Fruit fly (Drosophila melanogaster) whole organism, embryonic: Measurements from ENCODE around the gene Dmtn.

Experiments used
- B-H2 ChIP-seq: fragments of 200-800 bp; sonication (Bioruptor generic); optimal IDR thresholded peaks from 2 replicates; lab custom pipeline; 2018; ENCODE audit warnings: missing biosample characterization, mild to moderate bottlenecking, missing genetic modification characterization
- CG10147 ChIP-seq: fragments of 200-800 bp; sonication (Bioruptor generic); optimal IDR thresholded peaks from 2 replicates; lab custom pipeline; 2019; ENCODE audit warnings: missing biosample characterization, mild to moderate bottlenecking, missing genetic modification characterization, moderate library complexity
- CG11398 ChIP-seq: fragments of 200-800 bp; sonication (Bioruptor generic); optimal IDR thresholded peaks from 2 replicates; lab custom pipeline; 2016; ENCODE audit warnings: missing biosample characterization, missing genetic modification characterization
- CG13624 ChIP-seq: fragments of 200-800 bp; sonication (Bioruptor generic); optimal IDR thresholded peaks from 2 replicates; lab custom pipeline; 2016; ENCODE audit warnings: missing biosample characterization, missing genetic modification characterization
- CG13894 ChIP-seq: fragments of 200-800 bp; sonication (Bioruptor generic); optimal IDR thresholded peaks from 3 replicates; lab custom pipeline; 2018; ENCODE audit warnings: missing biosample characterization, mild to moderate bottlenecking, missing genetic modification characterization, moderate library complexity
- CG14667 ChIP-seq: fragments of 200-800 bp; sonication (Bioruptor generic); IDR thresholded peaks from 2 replicates; pipeline ENCODE4 v1.3.6; 2022; ENCODE audit warnings: missing biosample characterization, missing genetic modification characterization
- CG18476 ChIP-seq: fragments of 200-800 bp; sonication (Bioruptor generic); optimal IDR thresholded peaks from 2 replicates; lab custom pipeline; 2016; ENCODE audit warnings: missing biosample characterization, mild to moderate bottlenecking, missing genetic modification characterization
- CG18764 ChIP-seq: fragments of 200-800 bp; sonication (Bioruptor generic); optimal IDR thresholded peaks from 3 replicates; lab custom pipeline; 2016; ENCODE audit warnings: missing biosample characterization, missing genetic modification characterization
- CG31365 ChIP-seq: fragments of 200-800 bp; sonication (Bioruptor generic); optimal IDR thresholded peaks from 2 replicates; lab custom pipeline; 2018; ENCODE audit warnings: missing biosample characterization, mild to moderate bottlenecking, missing genetic modification characterization
- CG3163 ChIP-seq: fragments of 200-800 bp; sonication (Bioruptor generic); optimal IDR thresholded peaks from 3 replicates; lab custom pipeline; 2016; ENCODE audit warnings: missing biosample characterization, missing genetic modification characterization
- CG3281 ChIP-seq: fragments of 200-800 bp; sonication (Bioruptor generic); optimal IDR thresholded peaks from 3 replicates; lab custom pipeline; 2017; ENCODE audit warnings: missing biosample characterization, mild to moderate bottlenecking, missing genetic modification characterization
- CG33557 ChIP-seq: fragments of 200-800 bp; sonication (Bioruptor generic); optimal IDR thresholded peaks from 2 replicates; lab custom pipeline; 2019; ENCODE audit warnings: missing biosample characterization, mild to moderate bottlenecking, missing genetic modification characterization, moderate library complexity
- CG4730 ChIP-seq: fragments of 200-800 bp; sonication (Bioruptor generic); IDR thresholded peaks from 2 replicates; pipeline ENCODE4 v1.3.6; 2022; ENCODE audit warnings: missing biosample characterization, missing genetic modification characterization
- CG7928 ChIP-seq: fragments of 200-800 bp; sonication (Bioruptor generic); optimal IDR thresholded peaks from 2 replicates; lab custom pipeline; 2017; ENCODE audit warnings: missing biosample characterization, mild to moderate bottlenecking, missing genetic modification characterization
- CG8765 ChIP-seq: fragments of 200-800 bp; sonication (Bioruptor generic); IDR thresholded peaks from 2 replicates; pipeline ENCODE4 v1.3.6; 2022; ENCODE audit warnings: missing biosample characterization, missing genetic modification characterization
- CG9609 ChIP-seq: fragments of 200-800 bp; sonication (Bioruptor generic); optimal IDR thresholded peaks from 3 replicates; lab custom pipeline; 2016; ENCODE audit warnings: missing biosample characterization, missing genetic modification characterization
- CHES-1-like ChIP-seq: fragments of 200-800 bp; sonication (Bioruptor generic); optimal IDR thresholded peaks from 2 replicates; lab custom pipeline; 2016; ENCODE audit warnings: missing biosample characterization, missing genetic modification characterization
- Drgx ChIP-seq: fragments of 200-800 bp; sonication (Bioruptor generic); IDR thresholded peaks from 2 replicates; pipeline ENCODE4 v1.3.6; 2022; ENCODE audit warnings: missing biosample characterization, missing genetic modification characterization
- Hmr ChIP-seq: fragments of 200-800 bp; sonication (Bioruptor generic); optimal IDR thresholded peaks from 3 replicates; lab custom pipeline; 2017; ENCODE audit warnings: mild to moderate bottlenecking, missing biosample characterization, missing genetic modification reagents, missing genetic modification characterization
- Jarid2 ChIP-seq: fragments of 200-800 bp; sonication (Bioruptor generic); optimal IDR thresholded peaks from 3 replicates; lab custom pipeline; 2017; ENCODE audit warnings: mild to moderate bottlenecking, missing biosample characterization, missing genetic modification reagents, missing genetic modification characterization
- Kr ChIP-seq: fragments of 200-800 bp; sonication (Bioruptor generic); optimal IDR thresholded peaks from 2 replicates; lab custom pipeline; 2017; ENCODE audit warnings: missing biosample characterization, mild to moderate bottlenecking, missing genetic modification characterization
- Lhr ChIP-seq: fragments of 200-800 bp; sonication (Bioruptor generic); optimal IDR thresholded peaks from 3 replicates; lab custom pipeline; 2017; ENCODE audit warnings: mild to moderate bottlenecking, missing biosample characterization, missing genetic modification reagents, missing genetic modification characterization
- MBD-R2 ChIP-seq: fragments of 200-800 bp; sonication (Bioruptor generic); IDR thresholded peaks from 2 replicates; pipeline ENCODE4 v1.3.6; 2022; ENCODE audit warnings: missing biosample characterization, missing genetic modification characterization
- MESR4 ChIP-seq: fragments of 200-800 bp; sonication (Bioruptor generic); optimal IDR thresholded peaks from 2 replicates; lab custom pipeline; 2018; ENCODE audit warnings: missing biosample characterization, mild to moderate bottlenecking, missing genetic modification characterization, moderate library complexity
- Max ChIP-seq: fragments of 200-800 bp; sonication (Bioruptor generic); optimal IDR thresholded peaks from 2 replicates; lab custom pipeline; 2016; ENCODE audit warnings: missing biosample characterization, mild to moderate bottlenecking, missing genetic modification characterization
- Med ChIP-seq: fragments of 200-800 bp; sonication (Bioruptor generic); peaks from one replicate; lab custom pipeline; 2016; ENCODE audit warnings: missing biosample characterization, missing genetic modification characterization, mild to moderate bottlenecking, inconsistent platforms, moderate library complexity
- NfI ChIP-seq: fragments of 200-800 bp; sonication (Bioruptor generic); optimal IDR thresholded peaks from 3 replicates; lab custom pipeline; 2018; ENCODE audit warnings: missing biosample characterization, mild to moderate bottlenecking, missing genetic modification characterization, moderate library complexity
- Ravus ChIP-seq: fragments of 200-800 bp; sonication (Bioruptor generic); IDR thresholded peaks from 2 replicates; pipeline ENCODE4 v1.3.6; 2022; ENCODE audit warnings: missing biosample characterization, missing genetic modification characterization
- Six4 ChIP-seq: fragments of 200-800 bp; sonication (Bioruptor generic); optimal IDR thresholded peaks from 2 replicates; lab custom pipeline; 2016; ENCODE audit warnings: missing biosample characterization, missing genetic modification characterization
- Sox100B ChIP-seq: fragments of 200-800 bp; sonication (Bioruptor generic); optimal IDR thresholded peaks from 3 replicates; lab custom pipeline; 2018; ENCODE audit warnings: missing biosample characterization, mild to moderate bottlenecking, missing genetic modification characterization
- Spps ChIP-seq: fragments of 200-800 bp; sonication (Bioruptor generic); optimal IDR thresholded peaks from 2 replicates; lab custom pipeline; 2018; ENCODE audit warnings: missing biosample characterization, mild to moderate bottlenecking, missing genetic modification characterization
- YL-1 ChIP-seq: fragments of 200-800 bp; sonication (Bioruptor generic); optimal IDR thresholded peaks from 3 replicates; lab custom pipeline; 2017; ENCODE audit warnings: missing biosample characterization, mild to moderate bottlenecking, missing genetic modification characterization
- bab2 ChIP-seq: fragments of 200-800 bp; sonication (Bioruptor generic); optimal IDR thresholded peaks from 2 replicates; lab custom pipeline; 2016; ENCODE audit warnings: missing biosample characterization, missing genetic modification characterization
- btn ChIP-seq: fragments of 200-800 bp; sonication (Bioruptor generic); optimal IDR thresholded peaks from 2 replicates; lab custom pipeline; 2016; ENCODE audit warnings: missing biosample characterization, missing genetic modification characterization
- crc ChIP-seq: fragments of 200-800 bp; sonication (Bioruptor generic); optimal IDR thresholded peaks from 2 replicates; lab custom pipeline; 2016; ENCODE audit warnings: missing biosample characterization, missing genetic modification characterization
- emc ChIP-seq: fragments of 200-800 bp; sonication (Bioruptor generic); optimal IDR thresholded peaks from 2 replicates; lab custom pipeline; 2016; ENCODE audit warnings: missing biosample characterization, missing genetic modification characterization
- esg ChIP-seq: fragments of 200-800 bp; sonication (Bioruptor generic); conservative IDR thresholded peaks from 2 replicates; pipeline ENCODE4 v1.3.6; 2022; ENCODE audit warnings: missing biosample characterization, missing genetic modification characterization
- exex ChIP-seq: fragments of 200-800 bp; sonication (Bioruptor generic); optimal IDR thresholded peaks from 4 replicates; lab custom pipeline; 2018; ENCODE audit warnings: missing biosample characterization, mild to moderate bottlenecking, missing genetic modification characterization, moderate library complexity
- fru ChIP-seq: fragments of >200 bp; optimal IDR thresholded peaks from 2 replicates; lab custom pipeline; 2017
- ftz-f1 ChIP-seq: fragments of 200-800 bp; sonication (Bioruptor generic); optimal IDR thresholded peaks from 2 replicates; lab custom pipeline; 2016; ENCODE audit warnings: missing biosample characterization, missing genetic modification characterization
- jing ChIP-seq: fragments of 200-800 bp; sonication (Bioruptor generic); optimal IDR thresholded peaks from 2 replicates; lab custom pipeline; 2018; ENCODE audit warnings: missing biosample characterization, mild to moderate bottlenecking, missing genetic modification characterization
- mirr ChIP-seq: fragments of 200-800 bp; sonication (Bioruptor generic); optimal IDR thresholded peaks from 3 replicates; lab custom pipeline; 2018; ENCODE audit warnings: missing biosample characterization, mild to moderate bottlenecking, missing genetic modification characterization
- nom ChIP-seq: fragments of 200-800 bp; sonication (Bioruptor generic); optimal IDR thresholded peaks from 2 replicates; lab custom pipeline; 2017; ENCODE audit warnings: missing biosample characterization, missing genetic modification characterization, mild to moderate bottlenecking, moderate library complexity, missing genetic modification reagents
- pan ChIP-seq, 4 experiments: fragments of >200 bp in 3 of 4; fragments of 200-800 bp in 1 of 4; sonication (Bioruptor generic) in 1 of 4; optimal IDR thresholded peaks in 3 of 4; IDR thresholded peaks in 1 of 4; 2 replicates each; pipeline versions ENCODE4 v1.3.6 to Lab custom; 2017 to 2022; ENCODE audit warnings: missing biosample characterization in 2 of 4, missing genetic modification characterization in 2 of 4, mixed read lengths in 1 of 4
- shn ChIP-seq: fragments of 200-800 bp; sonication (Bioruptor generic); optimal IDR thresholded peaks from 3 replicates; lab custom pipeline; 2016; ENCODE audit warnings: missing biosample characterization, missing genetic modification characterization
- slbo ChIP-seq: fragments of 200-800 bp; sonication (Bioruptor generic); IDR thresholded peaks from 2 replicates; pipeline ENCODE4 v1.3.6; 2022; ENCODE audit warnings: missing biosample characterization, missing genetic modification characterization
- sna ChIP-seq: fragments of 200-800 bp; sonication (Bioruptor generic); IDR thresholded peaks from 2 replicates; pipeline ENCODE4 v1.3.6; 2022; ENCODE audit warnings: missing biosample characterization, missing genetic modification characterization; ENCODE audit not compliant: partially characterized antibody
- trh ChIP-seq: fragments of 200-800 bp; sonication (Bioruptor generic); optimal IDR thresholded peaks from 2 replicates; lab custom pipeline; 2016; ENCODE audit warnings: missing biosample characterization, missing genetic modification characterization
- unpg ChIP-seq: fragments of 200-800 bp; sonication (Bioruptor generic); optimal IDR thresholded peaks from 3 replicates; lab custom pipeline; 2018; ENCODE audit warnings: missing biosample characterization, mild to moderate bottlenecking, missing genetic modification characterization, moderate library complexity
- zen2 ChIP-seq: fragments of 200-800 bp; sonication (Bioruptor generic); IDR thresholded peaks from 3 replicates; pipeline ENCODE4 v1.3.6; 2022; ENCODE audit warnings: missing biosample characterization, missing genetic modification characterization; ENCODE audit not compliant: partially characterized antibody

The Dmtn gene

dm6 chr3R:6416242-6416641 is 10.5 kb upstream of the Dmtn start (continued):
- TF ChIP-seq esg (GFP tag; lab: Robert Waterston, UW) (peak; percentile 76), CG18764 (GFP tag; lab: Kevin White, UChicago) (peak; percentile 48), trh (peak; percentile 4), Jarid2 (GFP tag; lab: Kevin White, UChicago) (peak; percentile 1), shn (GFP tag; lab: Kevin White, UChicago) (peak; percentile 66), zen2 (no peak), CHES-1-like (peak; percentile 74), bab2 (GFP tag; lab: Kevin White, UChicago) (peak; percentile 67), CG4730 (GFP tag; lab: Robert Waterston, UW) (peak; percentile 62; the same call in 1 of the 2 replicates), mirr (GFP tag; lab: Kevin White, UChicago) (peak; percentile 66), Lhr (GFP tag; lab: Kevin White, UChicago) (no peak), CG13624 (GFP tag; lab: Kevin White, UChicago) (peak; percentile 75), sna (GFP tag; lab: Robert Waterston, UW) (no peak), NfI (GFP tag; lab: Kevin White, UChicago) (peak; percentile 82), CG18476 (GFP tag; lab: Kevin White, UChicago) (peak; percentile 57), crc (GFP tag; lab: Kevin White, UChicago) (peak; percentile 56), Max (GFP tag; lab: Kevin White, UChicago) (peak; percentile 52), Ravus (GFP tag; lab: Robert Waterston, UW) (no peak), CG7928 (GFP tag; lab: Kevin White, UChicago) (peak; percentile 38), emc (GFP tag; lab: Kevin White, UChicago) (peak; percentile 62), exex (tag; lab: Kevin White, UChicago) (peak; percentile 26), ftz-f1 (GFP tag; lab: Kevin White, UChicago) (no peak), slbo (GFP tag; lab: Robert Waterston, UW) (peak; percentile 90), Med (GFP tag; lab: Kevin White, UChicago) (peak; percentile 98), unpg (GFP tag; lab: Kevin White, UChicago) (peak; percentile 77), Six4 (GFP tag; lab: Kevin White, UChicago) (peak; percentile 42), Spps (tag; lab: Kevin White, UChicago) (peak; percentile 3), Kr (GFP tag; lab: Kevin White, UChicago) (no peak), fru (lab: Kevin White, UChicago) (no peak), CG8765 (GFP tag; lab: Robert Waterston, UW) (peak; percentile 70; the same call in 1 of the 2 replicates), CG31365 (tag; lab: Kevin White, UChicago) (peak; percentile 60), nom (GFP tag; lab: Kevin White, UChicago) (no peak), YL-1 (GFP tag; lab: Kevin White, UChicago) (no peak), Sox100B (peak; percentile 35), pan (optimal IDR thresholded peaks at IDR 0.05; lab: Kevin White, UChicago) (no peak), pan (GFP tag; optimal IDR thresholded peaks at IDR 0.05 in 1 of 2, IDR thresholded peaks at IDR 0.05 in 1 of 2) (peak in 1 of 2 experiments; percentile 86), CG11398 (GFP tag; lab: Kevin White, UChicago) (peak; percentile 50), CG3281 (peak; percentile 87), CG33557 (GFP tag; lab: Kevin White, UChicago) (no peak), CG10147 (GFP tag; lab: Kevin White, UChicago) (peak; percentile 71), MESR4 (no peak), CG9609 (GFP tag; lab: Kevin White, UChicago) (peak; percentile 71), btn (GFP tag; lab: Kevin White, UChicago) (peak; percentile 30), CG3163 (peak; percentile 32), CG13894 (tag; lab: Kevin White, UChicago) (peak; percentile 92), Drgx (GFP tag; lab: Robert Waterston, UW) (0 out of 2 replicates have a peak, but pooled peaks have one; percentile 42), jing (GFP tag; lab: Kevin White, UChicago) (peak; percentile 59), B-H2 (GFP tag; lab: Kevin White, UChicago) (peak; percentile 47), Hmr (peak; percentile 93), MBD-R2 (GFP tag; lab: Robert Waterston, UW) (peak; percentile 54; the same call in 1 of the 2 replicates), CG14667 (GFP tag; lab: Robert Waterston, UW) (peak; percentile 76)
